Worm (Caenorhabditis elegans) whole organism, L1 larva: Measurements from ENCODE around the gene famh-136.

Experiments
- C16A3.4 ChIP-seq: fragments of 150-350 bp; optimal IDR thresholded peaks from 2 replicates; lab custom pipeline; 2014; ENCODE audit warnings: missing biosample characterization, missing genetic modification characterization
- C34B4.2 ChIP-seq: sonication (generic microtip); optimal IDR thresholded peaks from 2 replicates; lab custom pipeline; 2017; ENCODE audit warnings: mild to moderate bottlenecking, missing genetic modification characterization, missing compliant biosample characterization
- F16B12.6 ChIP-seq: fragments of 150-350 bp; optimal IDR thresholded peaks from 2 replicates; lab custom pipeline; 2014; ENCODE audit warnings: missing biosample characterization, missing genetic modification characterization
- aha-1 ChIP-seq: fragments of 150-350 bp; optimal IDR thresholded peaks from 2 replicates; lab custom pipeline; 2014; ENCODE audit warnings: missing biosample characterization, missing genetic modification characterization
- alr-1 ChIP-seq: fragments of 200-800 bp; sonication (Bioruptor generic); optimal IDR thresholded peaks from 2 replicates; lab custom pipeline; 2018; ENCODE audit warnings: borderline replicate concordance, mild to moderate bottlenecking, missing genetic modification characterization, missing compliant biosample characterization
- aly-2 ChIP-seq: fragments of 150-350 bp; optimal IDR thresholded peaks from 2 replicates; lab custom pipeline; 2014; ENCODE audit warnings: missing biosample characterization, missing genetic modification characterization
- ceh-82 ChIP-seq, 3 experiments: fragments of 150-350 bp in 1 of 3; sonication (generic microtip) in 2 of 3; optimal IDR thresholded peaks; 2 replicates each; lab custom pipeline; 2014 to 2017; ENCODE audit warnings: missing biosample characterization in 3 of 3, missing genetic modification characterization in 3 of 3
- ceh-88 ChIP-seq: fragments of 200-800 bp; sonication (Bioruptor generic); IDR thresholded peaks from 2 replicates; pipeline ENCODE4 v1.3.6; 2022; ENCODE audit warnings: missing genetic modification characterization, missing compliant biosample characterization
- dpl-1 ChIP-seq, 3 experiments: fragments of 150-350 bp in 2 of 3; sonication (generic microtip) in 1 of 3; optimal IDR thresholded peaks; 2 replicates each; lab custom pipeline; 2014 to 2017; ENCODE audit warnings: missing biosample characterization in 3 of 3, missing genetic modification characterization in 3 of 3, missing genetic modification reagents in 3 of 3
- dsc-1 ChIP-seq: sonication (generic microtip); optimal IDR thresholded peaks from 2 replicates; lab custom pipeline; 2016; ENCODE audit warnings: mild to moderate bottlenecking, missing genetic modification characterization, missing compliant biosample characterization
- efl-1 ChIP-seq, 4 experiments: fragments of 150-350 bp; optimal IDR thresholded peaks in 3 of 4; peaks in 1 of 4; 1 replicate in 1 of 4; 2 replicates in 3 of 4; lab custom pipeline; 2014; ENCODE audit warnings: missing biosample characterization in 2 of 4, missing genetic modification characterization in 2 of 4, missing genetic modification reagents in 2 of 4
- elt-2 ChIP-seq: sonication (generic microtip); optimal IDR thresholded peaks from 2 replicates; lab custom pipeline; 2016; ENCODE audit warnings: missing genetic modification characterization, mild to moderate bottlenecking, inconsistent platforms, missing compliant biosample characterization, missing genetic modification reagents
- ets-5 ChIP-seq: fragments of 200-800 bp; sonication (Bioruptor generic); IDR thresholded peaks from 2 replicates; pipeline ENCODE4 v1.3.6; 2022; ENCODE audit warnings: missing genetic modification characterization, missing compliant biosample characterization
- fkh-4 ChIP-seq: sonication (generic microtip); optimal IDR thresholded peaks from 2 replicates; lab custom pipeline; 2016; ENCODE audit warnings: missing compliant biosample characterization, missing genetic modification characterization, borderline replicate concordance
- fos-1 ChIP-seq: fragments of 150-350 bp; optimal IDR thresholded peaks from 2 replicates; lab custom pipeline; 2014; ENCODE audit warnings: missing biosample characterization, missing genetic modification characterization
- grh-1 ChIP-seq: fragments of 200-800 bp; sonication (Bioruptor generic); IDR thresholded peaks from 2 replicates; pipeline ENCODE4 v1.3.6; 2022; ENCODE audit warnings: missing genetic modification reagents, missing genetic modification characterization, missing compliant biosample characterization
- hlh-17 ChIP-seq: fragments of 200-800 bp; sonication (Bioruptor generic); optimal IDR thresholded peaks from 2 replicates; lab custom pipeline; 2018; ENCODE audit warnings: missing genetic modification characterization, mild to moderate bottlenecking, missing compliant biosample characterization, moderate library complexity, borderline replicate concordance
- isw-1 ChIP-seq: fragments of 200-800 bp; sonication (Bioruptor generic); IDR thresholded peaks from 2 replicates; pipeline ENCODE4 v1.3.6; 2022; ENCODE audit warnings: missing genetic modification characterization, missing compliant biosample characterization
- lin-14 ChIP-seq: fragments of 200-800 bp; sonication (Bioruptor generic); optimal IDR thresholded peaks from 2 replicates; lab custom pipeline; 2018; ENCODE audit warnings: mild to moderate bottlenecking, missing genetic modification characterization, moderate library complexity, missing compliant biosample characterization
- lin-35 ChIP-seq, 2 experiments: fragments of 150-350 bp; optimal IDR thresholded peaks; 2 replicates each; lab custom pipeline; 2014; ENCODE audit warnings: missing biosample characterization in 2 of 2, missing genetic modification characterization in 2 of 2, missing genetic modification reagents in 2 of 2
- lir-3 ChIP-seq: sonication (generic microtip); optimal IDR thresholded peaks from 2 replicates; lab custom pipeline; 2016; ENCODE audit warnings: mild to moderate bottlenecking, missing genetic modification characterization, moderate library complexity, missing compliant biosample characterization; ENCODE audit not compliant: poor library complexity
- lsy-2 ChIP-seq, 2 experiments: fragments of 150-350 bp; optimal IDR thresholded peaks; 2 replicates each; lab custom pipeline; 2014; ENCODE audit warnings: missing biosample characterization in 2 of 2, missing genetic modification characterization in 2 of 2
- mab-9 ChIP-seq: fragments of 200-800 bp; sonication (Bioruptor generic); IDR thresholded peaks from 2 replicates; pipeline ENCODE4 v1.3.6; 2022; ENCODE audit warnings: missing genetic modification reagents, missing genetic modification characterization, missing compliant biosample characterization
- mdl-1 ChIP-seq, 2 experiments: fragments of 150-350 bp; optimal IDR thresholded peaks; 2 replicates each; lab custom pipeline; 2014 to 2017; ENCODE audit warnings: missing biosample characterization in 2 of 2, missing genetic modification characterization in 2 of 2, inconsistent platforms in 1 of 2
- nhr-11 ChIP-seq: fragments of 150-350 bp; optimal IDR thresholded peaks from 2 replicates; lab custom pipeline; 2014; ENCODE audit warnings: missing biosample characterization, missing genetic modification characterization
- nhr-19 ChIP-seq: fragments of 200-800 bp; sonication (Bioruptor generic); conservative IDR thresholded peaks from 2 replicates; pipeline ENCODE4 v1.3.6; 2022; ENCODE audit warnings: missing genetic modification characterization, missing compliant biosample characterization
- nhr-237 ChIP-seq: fragments of 150-350 bp; optimal IDR thresholded peaks from 2 replicates; lab custom pipeline; 2014; ENCODE audit warnings: missing biosample characterization, missing genetic modification characterization
- nhr-28 ChIP-seq: fragments of 150-350 bp; optimal IDR thresholded peaks from 2 replicates; lab custom pipeline; 2014; ENCODE audit warnings: missing biosample characterization, missing genetic modification characterization
- nhr-47 ChIP-seq: sonication (generic microtip); optimal IDR thresholded peaks from 2 replicates; lab custom pipeline; 2016; ENCODE audit warnings: mild to moderate bottlenecking, missing genetic modification characterization, moderate library complexity, missing compliant biosample characterization
- nhr-71 ChIP-seq: sonication (generic microtip); optimal IDR thresholded peaks from 2 replicates; lab custom pipeline; 2016; ENCODE audit warnings: mild to moderate bottlenecking, missing genetic modification characterization, moderate library complexity, missing compliant biosample characterization
- nhr-76 ChIP-seq: sonication (generic microtip); optimal IDR thresholded peaks from 2 replicates; lab custom pipeline; 2017; ENCODE audit warnings: missing biosample characterization, missing genetic modification characterization
- nhr-77 ChIP-seq: fragments of 150-350 bp; optimal IDR thresholded peaks from 2 replicates; lab custom pipeline; 2014; ENCODE audit warnings: missing biosample characterization, missing genetic modification characterization
- nhr-84 ChIP-seq: sonication (generic microtip); optimal IDR thresholded peaks from 2 replicates; lab custom pipeline; 2017; ENCODE audit warnings: missing biosample characterization, missing genetic modification characterization
- nhr-85 ChIP-seq: sonication (generic microtip); peaks from one replicate; lab custom pipeline; 2016; ENCODE audit warnings: missing genetic modification characterization, inconsistent platforms, missing compliant biosample characterization
- pag-3 ChIP-seq: sonication (generic microtip); optimal IDR thresholded peaks from 2 replicates; lab custom pipeline; 2017; ENCODE audit warnings: missing genetic modification characterization, mild to moderate bottlenecking, missing compliant biosample characterization, antibody characterized with exemption, borderline replicate concordance; ENCODE audit not compliant: insufficient read depth
- pax-3 ChIP-seq: fragments of 200-800 bp; sonication (Bioruptor generic); optimal IDR thresholded peaks from 2 replicates; lab custom pipeline; 2018; ENCODE audit warnings: mild to moderate bottlenecking, missing genetic modification characterization, moderate library complexity, missing compliant biosample characterization
- snpc-4 ChIP-seq: fragments of 150-350 bp; optimal IDR thresholded peaks from 2 replicates; lab custom pipeline; 2014; ENCODE audit warnings: missing biosample characterization, missing genetic modification characterization
- sptf-1 ChIP-seq: fragments of 150-350 bp; optimal IDR thresholded peaks from 2 replicates; lab custom pipeline; 2014; ENCODE audit warnings: missing biosample characterization, missing genetic modification characterization
- sup-37 ChIP-seq: fragments of 200-800 bp; sonication (Bioruptor generic); optimal IDR thresholded peaks from 2 replicates; lab custom pipeline; 2018; ENCODE audit warnings: mild to moderate bottlenecking, missing genetic modification characterization, missing compliant biosample characterization
- swsn-7 ChIP-seq: sonication (generic microtip); optimal IDR thresholded peaks from 2 replicates; lab custom pipeline; 2016; ENCODE audit warnings: missing genetic modification characterization, missing compliant biosample characterization
- tbx-2 ChIP-seq: sonication (generic microtip); optimal IDR thresholded peaks from 2 replicates; lab custom pipeline; 2016; ENCODE audit warnings: missing genetic modification characterization, missing compliant biosample characterization
- tlp-1 ChIP-seq: fragments of 150-350 bp; optimal IDR thresholded peaks from 2 replicates; lab custom pipeline; 2014; ENCODE audit warnings: missing biosample characterization, missing genetic modification characterization
- unc-30 ChIP-seq: sonication (generic microtip); optimal IDR thresholded peaks from 2 replicates; lab custom pipeline; 2017; ENCODE audit warnings: missing biosample characterization, missing genetic modification characterization
- unc-86 ChIP-seq: sonication (generic microtip); optimal IDR thresholded peaks from 2 replicates; lab custom pipeline; 2016; ENCODE audit warnings: missing genetic modification characterization, missing compliant biosample characterization
- zag-1 ChIP-seq: fragments of 150-350 bp; optimal IDR thresholded peaks from 2 replicates; lab custom pipeline; 2014; ENCODE audit warnings: missing biosample characterization, missing genetic modification characterization
- ztf-4 ChIP-seq: fragments of 150-350 bp; optimal IDR thresholded peaks from 2 replicates; lab custom pipeline; 2014; ENCODE audit warnings: missing biosample characterization, missing genetic modification characterization

The famh-136 gene

ce11 chrIII:8929723-8930122 is 42.2 kb downstream of the famh-136 start, which contains the start of gene arrd-15:
arrd-15 (plus strand) TSS chrIII:8930023.
- no peak for TF ChIP-seq sup-37
- no peak for TF ChIP-seq fkh-4 (tag; lab: Kevin White, UChicago)
- no peak for TF ChIP-seq unc-30 (tag; lab: Kevin White, UChicago)
- TF ChIP-seq dsc-1 (tag; lab: Kevin White, UChicago), result no peak
- no peak for TF ChIP-seq elt-2 (tag; lab: Kevin White, UChicago)
- no peak for TF ChIP-seq C16A3.4 (tag; lab: Kevin White, UChicago)
- TF ChIP-seq nhr-77 (tag; lab: Kevin White, UChicago), result no peak
- TF ChIP-seq nhr-76, result no peak

ce11 chrIII:8933696-8934095 is 46.1 kb downstream of the famh-136 start:
- TF ChIP-seq nhr-28 (tag; lab: Kevin White, UChicago) (no peak), elt-2 (tag; lab: Kevin White, UChicago) (no peak), nhr-76 (no peak), lsy-2 (tag; optimal IDR thresholded peaks at IDR 0.05; lab: Kevin White, UChicago) (peak in 1 of 2 experiments; percentile 21), ceh-82 (tag; optimal IDR thresholded peaks at IDR 0.05; lab: Kevin White, UChicago) (peak in 1 of 3 experiments; percentile 14), nhr-19 (GFP tag; lab: Robert Waterston, UW) (no peak), nhr-71 (tag; lab: Kevin White, UChicago) (peak; percentile 0), mdl-1 (tag; optimal IDR thresholded peaks at IDR 0.05; lab: Kevin White, UChicago) (no peak), F16B12.6 (tag; lab: Kevin White, UChicago) (no peak), lin-14 (GFP tag; lab: Kevin White, UChicago) (peak; percentile 54), nhr-11 (tag; lab: Kevin White, UChicago) (no peak)

ce11 chrIII:8934378-8934777 is 46.8 kb downstream of the famh-136 start:
- no peak for TF ChIP-seq tlp-1 (tag; lab: Kevin White, UChicago)
- TF ChIP-seq efl-1 (optimal IDR thresholded peaks at IDR 0.05; lab: Kevin White, UChicago), result no peak
- peak in 1 of 2 experiments; percentile 91 for TF ChIP-seq efl-1 (GFP tag; optimal IDR thresholded peaks at IDR 0.05 in 1 of 2; lab: Kevin White, UChicago)
- TF ChIP-seq, all 84 proteins: peak for 1

DNA sequence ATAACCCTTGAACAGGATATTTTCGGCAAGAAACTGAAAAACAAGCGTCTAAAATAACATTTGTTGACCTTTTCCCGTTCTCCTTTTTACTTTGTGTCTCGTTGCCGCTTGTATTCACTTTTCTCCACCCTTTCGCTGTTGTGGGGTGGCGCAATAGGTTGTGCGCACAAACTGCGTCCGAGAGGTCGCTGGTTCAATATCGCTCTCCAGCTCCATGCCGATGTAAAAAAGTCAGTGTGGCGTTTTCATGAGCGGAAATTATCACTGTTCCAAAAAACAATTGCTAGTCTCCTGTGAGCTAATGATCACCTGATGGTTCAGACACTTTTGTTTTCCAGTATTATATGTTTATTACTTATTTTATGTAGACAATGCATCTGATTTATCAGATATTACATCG is 50.0 kb downstream of the famh-136 start:
- peak; percentile 18 for TF ChIP-seq nhr-237 (tag; lab: Kevin White, UChicago)
- TF ChIP-seq aha-1 (tag; lab: Kevin White, UChicago), result no peak
- no peak for TF ChIP-seq ets-5 (GFP tag; lab: Robert Waterston, UW)
- peak; percentile 32; the same call in 1 of the 2 replicates for TF ChIP-seq ceh-88
- peak; percentile 7 for TF ChIP-seq zag-1 (tag; lab: Kevin White, UChicago)
- no peak for TF ChIP-seq sup-37
- no peak for TF ChIP-seq grh-1 (GFP tag; lab: Robert Waterston, UW)
- TF ChIP-seq nhr-84 (tag; lab: Kevin White, UChicago), result no peak
- peak; percentile 78 for TF ChIP-seq C16A3.4 (tag; lab: Kevin White, UChicago)
- peak; percentile 38 for TF ChIP-seq ztf-4 (tag; lab: Kevin White, UChicago)
- TF ChIP-seq fos-1 (tag; lab: Kevin White, UChicago), result peak; percentile 16
- TF ChIP-seq C34B4.2 (tag; lab: Kevin White, UChicago), result no peak
- peak; percentile 49 for TF ChIP-seq lir-3 (tag; lab: Kevin White, UChicago)
- TF ChIP-seq lin-35 (GFP tag; optimal IDR thresholded peaks at IDR 0.05; lab: Kevin White, UChicago), result peak; percentile 64 to 82
- TF ChIP-seq tbx-2 (tag; lab: Kevin White, UChicago), result peak; percentile 73
- TF ChIP-seq mab-9 (GFP tag; lab: Robert Waterston, UW), result peak; percentile 38; the same call in 1 of the 2 replicates
- no peak for TF ChIP-seq tlp-1 (tag; lab: Kevin White, UChicago)
- peak; percentile 61 for TF ChIP-seq unc-86 (tag; lab: Kevin White, UChicago)
- peak; percentile 35 for TF ChIP-seq isw-1 (GFP tag; lab: Robert Waterston, UW)
- TF ChIP-seq hlh-17 (GFP tag; lab: Kevin White, UChicago), result no peak
- peak; percentile 52 for TF ChIP-seq snpc-4
- TF ChIP-seq pax-3, result peak; percentile 33
- peak; percentile 68 for TF ChIP-seq pag-3
- TF ChIP-seq swsn-7 (tag; lab: Kevin White, UChicago), result peak; percentile 76
- no peak for TF ChIP-seq alr-1 (tag; lab: Kevin White, UChicago)
- TF ChIP-seq nhr-85 (tag; lab: Kevin White, UChicago), result peak; percentile 7
- peak; percentile 83 for TF ChIP-seq nhr-47 (tag; lab: Kevin White, UChicago)
- no peak for TF ChIP-seq sptf-1
- TF ChIP-seq dpl-1 (GFP tag; optimal IDR thresholded peaks at IDR 0.05; lab: Kevin White, UChicago), result peak; percentile 38 to 68 (median 60)
- TF ChIP-seq aly-2 (tag; lab: Kevin White, UChicago), result peak; percentile 27
